Worm (Caenorhabditis elegans) whole organism, young adult: Measurements from ENCODE around the gene T04F8.2.

Experiments
- B0261.1 ChIP-seq: sonication (generic microtip); optimal IDR thresholded peaks from 2 replicates; lab custom pipeline; 2016; ENCODE audit warnings: mild to moderate bottlenecking, missing genetic modification characterization, moderate library complexity, missing compliant biosample characterization
- ccch-3 ChIP-seq: fragments of 200-800 bp; sonication (Bioruptor generic); optimal IDR thresholded peaks from 2 replicates; lab custom pipeline; 2018; ENCODE audit warnings: mild to moderate bottlenecking, missing genetic modification characterization, missing compliant biosample characterization
- lsy-27 ChIP-seq: sonication (generic microtip); optimal IDR thresholded peaks from 2 replicates; lab custom pipeline; 2017; ENCODE audit warnings: missing genetic modification characterization, mild to moderate bottlenecking, missing compliant biosample characterization, antibody characterized with exemption, missing genotype, borderline replicate concordance; ENCODE audit not compliant: insufficient read depth
- unc-130 ChIP-seq: sonication (generic microtip); optimal IDR thresholded peaks from 2 replicates; lab custom pipeline; 2016; ENCODE audit warnings: missing genetic modification reagents, missing genetic modification characterization, missing compliant biosample characterization

DNA sequence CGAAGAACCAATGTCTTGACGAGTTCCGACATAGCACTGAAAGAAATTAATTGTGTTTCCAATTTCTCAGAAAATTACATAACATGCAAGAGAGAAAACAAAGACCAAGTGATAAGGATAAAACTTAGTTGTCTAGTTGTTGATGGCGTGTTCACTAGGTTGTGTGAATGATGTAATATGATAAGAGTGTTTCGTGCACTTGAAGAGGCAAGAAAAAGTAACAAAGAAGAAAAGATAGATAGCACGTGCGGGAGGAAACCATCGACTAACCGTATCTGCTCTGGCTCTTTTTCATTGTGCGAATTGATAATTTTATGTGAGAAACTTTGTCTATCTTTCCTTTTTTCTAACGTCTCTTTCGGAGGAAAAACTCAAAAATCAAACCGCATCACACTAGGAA lies 5.3 kb upstream of the T04F8.2 start, which contains the start of gene sfxn-1.5:
- no peak for TF ChIP-seq lsy-27 (tag; lab: Kevin White, UChicago)
- TF ChIP-seq B0261.1 = no peak
- no peak for TF ChIP-seq unc-130 (GFP tag; lab: Kevin White, UChicago)
- no peak for TF ChIP-seq ccch-3
